Worm (Caenorhabditis elegans) whole organism, young adult: ENCODE measurements around the gene gab-1.
A peak's percentile ranks its signal among the peaks of the same experiment; 100 is the strongest.

Source experiments
- B0035.1 ChIP-seq: sonication (generic microtip); optimal IDR thresholded peaks from 2 replicates; lab custom pipeline; 2016; ENCODE audit warnings: missing genetic modification characterization, mild to moderate bottlenecking, missing compliant biosample characterization, missing genotype, missing genetic modification reagents
- B0261.1 ChIP-seq: sonication (generic microtip); optimal IDR thresholded peaks from 2 replicates; lab custom pipeline; 2016; ENCODE audit warnings: mild to moderate bottlenecking, missing genetic modification characterization, moderate library complexity, missing compliant biosample characterization
- C06A6.2 ChIP-seq: fragments of 200-800 bp; sonication (Bioruptor generic); conservative IDR thresholded peaks from 2 replicates; pipeline ENCODE4 v1.3.6; 2022; ENCODE audit warnings: missing genetic modification characterization, missing compliant biosample characterization
- F37B4.10 ChIP-seq: fragments of 200-800 bp; sonication (Bioruptor generic); IDR thresholded peaks from 2 replicates; pipeline ENCODE4 v1.3.6; 2022; ENCODE audit warnings: missing genetic modification characterization, missing compliant biosample characterization
- F49E8.2 ChIP-seq: sonication (generic microtip); optimal IDR thresholded peaks from 3 replicates; lab custom pipeline; 2017; ENCODE audit warnings: missing genetic modification characterization, mild to moderate bottlenecking, missing compliant biosample characterization, antibody characterized with exemption, moderate library complexity; ENCODE audit not compliant: insufficient read depth
- K11D2.4 ChIP-seq: fragments of 200-800 bp; sonication (Bioruptor generic); IDR thresholded peaks from 2 replicates; pipeline ENCODE4 v1.3.6; 2022; ENCODE audit warnings: missing genetic modification reagents, missing genetic modification characterization, missing compliant biosample characterization
- Y67H2A.10 ChIP-seq: fragments of 200-800 bp; sonication (Bioruptor generic); conservative IDR thresholded peaks from 2 replicates; pipeline ENCODE4 v1.3.6; 2022; ENCODE audit warnings: missing genetic modification reagents, missing genetic modification characterization, missing compliant biosample characterization
- ama-1 ChIP-seq, 3 experiments: fragments of 150-350 bp in 1 of 3; sonication (generic microtip) in 2 of 3; optimal IDR thresholded peaks; 2 replicates each; lab custom pipeline; 2014 to 2018; ENCODE audit warnings: missing biosample characterization in 2 of 3, missing genetic modification characterization in 2 of 3, missing genetic modification reagents in 2 of 3
- aptf-2 ChIP-seq: fragments of 200-800 bp; sonication (Bioruptor generic); conservative IDR thresholded peaks from 2 replicates; pipeline ENCODE4 v1.3.6; 2022; ENCODE audit warnings: missing genetic modification reagents, missing genetic modification characterization, missing compliant biosample characterization
- atf-7 ChIP-seq: sonication (generic microtip); optimal IDR thresholded peaks from 2 replicates; lab custom pipeline; 2017; ENCODE audit warnings: mild to moderate bottlenecking, missing genetic modification characterization, missing compliant biosample characterization
- attf-3 ChIP-seq: fragments of 200-800 bp; sonication (Bioruptor generic); conservative IDR thresholded peaks from 2 replicates; pipeline ENCODE4 v1.3.6; 2022; ENCODE audit warnings: missing genetic modification reagents, missing genetic modification characterization, missing compliant biosample characterization
- attf-5 ChIP-seq: fragments of 200-800 bp; sonication (Bioruptor generic); optimal IDR thresholded peaks from 2 replicates; lab custom pipeline; 2018; ENCODE audit warnings: mild to moderate bottlenecking, missing genetic modification characterization, missing compliant biosample characterization
- ceh-100 ChIP-seq: fragments of 200-800 bp; sonication (Bioruptor generic); IDR thresholded peaks from 2 replicates; pipeline ENCODE4 v1.3.6; 2022; ENCODE audit warnings: missing genetic modification reagents, missing genetic modification characterization, missing compliant biosample characterization
- egrh-3 ChIP-seq: fragments of 200-800 bp; sonication (Bioruptor generic); IDR thresholded peaks from 2 replicates; pipeline ENCODE4 v1.3.6; 2022; ENCODE audit warnings: missing genetic modification reagents, missing genetic modification characterization, missing compliant biosample characterization
- ekl-4 ChIP-seq: fragments of 200-800 bp; sonication (Bioruptor generic); IDR thresholded peaks from 2 replicates; pipeline ENCODE4 v1.3.6; 2022; ENCODE audit warnings: missing genetic modification reagents, missing genetic modification characterization, missing compliant biosample characterization
- fkh-3 ChIP-seq: sonication (generic microtip); optimal IDR thresholded peaks from 2 replicates; lab custom pipeline; 2016; ENCODE audit warnings: mild to moderate bottlenecking, missing genetic modification characterization, missing compliant biosample characterization
- gei-17 ChIP-seq: fragments of 200-800 bp; sonication (Bioruptor generic); optimal IDR thresholded peaks from 2 replicates; lab custom pipeline; 2018; ENCODE audit warnings: mild to moderate bottlenecking, missing genetic modification characterization, missing compliant biosample characterization
- hrde-1 ChIP-seq: sonication (generic microtip); optimal IDR thresholded peaks from 2 replicates; lab custom pipeline; 2016; ENCODE audit warnings: missing genetic modification characterization, mild to moderate bottlenecking, missing compliant biosample characterization, moderate library complexity, missing genotype, missing genetic modification reagents, borderline replicate concordance
- lir-1 ChIP-seq: fragments of 200-800 bp; sonication (Bioruptor generic); conservative IDR thresholded peaks from 2 replicates; pipeline ENCODE4 v1.3.6; 2022; ENCODE audit warnings: missing genetic modification reagents, missing genetic modification characterization, missing compliant biosample characterization
- lsl-1 ChIP-seq: fragments of 200-800 bp; sonication (Bioruptor generic); optimal IDR thresholded peaks from 2 replicates; lab custom pipeline; 2018; ENCODE audit warnings: mild to moderate bottlenecking, missing genetic modification characterization, moderate library complexity, missing compliant biosample characterization
- madf-10 ChIP-seq: sonication (generic microtip); optimal IDR thresholded peaks from 2 replicates; lab custom pipeline; 2016; ENCODE audit warnings: mild to moderate bottlenecking, missing genetic modification characterization, missing compliant biosample characterization
- mel-28 ChIP-seq: sonication (generic microtip); optimal IDR thresholded peaks from 2 replicates; lab custom pipeline; 2016; ENCODE audit warnings: borderline replicate concordance, mild to moderate bottlenecking, missing genetic modification characterization, missing compliant biosample characterization
- mxl-1 ChIP-seq: sonication (generic microtip); optimal IDR thresholded peaks from 2 replicates; lab custom pipeline; 2016; ENCODE audit warnings: missing genetic modification characterization, missing compliant biosample characterization
- nhr-27 ChIP-seq: fragments of 200-800 bp; sonication (Bioruptor generic); optimal IDR thresholded peaks from 2 replicates; lab custom pipeline; 2018; ENCODE audit warnings: mild to moderate bottlenecking, missing genetic modification characterization, moderate library complexity, missing compliant biosample characterization
- rpc-1 ChIP-seq, 2 experiments: fragments of 150-350 bp in 1 of 2; sonication (generic microtip) in 1 of 2; optimal IDR thresholded peaks; 2 replicates each; lab custom pipeline; 2014 to 2018; ENCODE audit warnings: missing biosample characterization in 1 of 2, missing genetic modification characterization in 1 of 2, missing genetic modification reagents in 1 of 2, missing genotype in 1 of 2
- somi-1 ChIP-seq: fragments of 200-800 bp; sonication (Bioruptor generic); optimal IDR thresholded peaks from 2 replicates; lab custom pipeline; 2018; ENCODE audit warnings: mild to moderate bottlenecking, missing genetic modification characterization, missing compliant biosample characterization
- tbp1 ChIP-seq: fragments of 200-800 bp; sonication (Bioruptor generic); optimal IDR thresholded peaks from 2 replicates; lab custom pipeline; 2018; ENCODE audit warnings: mild to moderate bottlenecking, missing genetic modification characterization, missing compliant biosample characterization
- unc-130 ChIP-seq: sonication (generic microtip); optimal IDR thresholded peaks from 2 replicates; lab custom pipeline; 2016; ENCODE audit warnings: missing genetic modification reagents, missing genetic modification characterization, missing compliant biosample characterization
- zfh-2 ChIP-seq: fragments of 200-800 bp; sonication (Bioruptor generic); conservative IDR thresholded peaks from 2 replicates; pipeline ENCODE4 v1.3.6; 2022; ENCODE audit warnings: missing genetic modification reagents, missing genetic modification characterization, missing compliant biosample characterization
- zim-3 ChIP-seq: sonication (generic microtip); optimal IDR thresholded peaks from 2 replicates; lab custom pipeline; 2017; ENCODE audit warnings: mild to moderate bottlenecking, missing genetic modification characterization, moderate library complexity, missing compliant biosample characterization
- ztf-26 ChIP-seq: sonication (generic microtip); optimal IDR thresholded peaks from 2 replicates; lab custom pipeline; 2017; ENCODE audit warnings: missing genetic modification characterization, missing compliant biosample characterization
- ztf-3 ChIP-seq: fragments of 200-800 bp; sonication (Bioruptor generic); optimal IDR thresholded peaks from 2 replicates; lab custom pipeline; 2018; ENCODE audit warnings: mild to moderate bottlenecking, missing genetic modification characterization, missing compliant biosample characterization

Gene gab-1

DNA sequence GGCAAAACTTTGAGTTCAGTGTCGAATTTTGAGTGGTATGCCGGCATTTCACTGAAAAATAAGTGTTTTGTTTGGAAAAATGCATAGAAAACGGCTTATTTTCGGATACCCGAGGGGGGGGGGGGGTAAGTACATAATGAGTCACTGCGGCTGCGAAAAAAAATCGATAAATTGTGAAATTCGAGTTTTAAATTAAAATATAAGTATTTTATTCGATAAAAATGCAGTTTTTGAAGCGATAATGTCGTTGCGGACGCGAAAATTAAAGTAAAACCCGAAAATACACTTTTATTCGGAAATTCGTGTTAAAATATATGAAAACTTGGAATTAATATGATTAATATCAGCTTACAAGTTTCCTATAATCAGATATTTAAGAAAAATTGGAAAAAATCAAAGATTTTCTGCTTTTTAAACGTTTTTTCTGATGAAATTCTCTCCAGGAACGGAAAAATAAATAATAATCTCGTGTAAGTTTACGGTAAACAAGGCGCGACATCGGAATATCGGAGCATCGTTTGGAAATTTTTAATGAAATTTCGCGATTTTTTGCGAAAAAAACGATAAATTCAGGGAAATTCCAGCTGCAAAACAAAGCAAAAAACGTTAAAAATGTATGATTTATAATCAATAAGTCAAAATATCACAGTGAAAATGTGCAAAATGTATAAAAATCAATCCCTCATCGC lies 38.7 kb upstream of the gab-1 start, which contains the start of gene arx-5:
Gene arx-5, minus strand, starts transcription at position 51 of the 689 bp plus-strand sequence.
- TF ChIP-seq attf-3 (GFP tag; lab: Robert Waterston, UW) (peak; percentile 90), hrde-1 (tag; lab: Kevin White, UChicago) (no peak)

DNA sequence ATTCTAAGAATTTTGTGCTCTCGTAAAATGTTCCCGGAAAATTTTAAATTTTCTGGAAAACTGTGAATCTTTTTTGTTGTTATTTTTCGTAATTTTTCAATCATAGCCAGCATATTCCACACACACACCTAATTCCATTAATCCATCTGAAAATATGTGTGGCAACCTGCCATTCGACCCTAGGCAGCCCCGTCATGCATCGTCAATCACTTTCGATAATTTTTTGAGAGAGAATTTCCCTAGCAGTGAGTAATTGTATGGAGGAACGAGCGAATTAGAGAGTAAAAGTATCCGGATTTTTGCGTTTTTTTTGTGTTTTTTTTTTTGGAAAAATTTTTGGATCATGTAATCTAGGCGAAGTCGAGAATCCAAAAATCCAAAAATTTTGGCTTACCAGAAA lies 33.7 kb upstream of the gab-1 start, which contains the start of gene BE10.4:
Gene BE10.4, plus strand, starts transcription at position 301 of the 400 bp plus-strand sequence.
- TF ChIP-seq lsl-1 (GFP tag; lab: Kevin White, UChicago) (no peak), nhr-27 (tag; lab: Kevin White, UChicago) (no peak), ekl-4 (GFP tag; lab: Robert Waterston, UW) (no peak), gei-17 (no peak), F37B4.10 (GFP tag; lab: Robert Waterston, UW) (no peak), ama-1 (optimal IDR thresholded peaks at IDR 0.05; lab: Kevin White, UChicago) (no peak), ama-1 (GFP tag; optimal IDR thresholded peaks at IDR 0.05; lab: Kevin White, UChicago) (no peak), zim-3 (tag; lab: Kevin White, UChicago) (no peak), mel-28 (no peak)

DNA sequence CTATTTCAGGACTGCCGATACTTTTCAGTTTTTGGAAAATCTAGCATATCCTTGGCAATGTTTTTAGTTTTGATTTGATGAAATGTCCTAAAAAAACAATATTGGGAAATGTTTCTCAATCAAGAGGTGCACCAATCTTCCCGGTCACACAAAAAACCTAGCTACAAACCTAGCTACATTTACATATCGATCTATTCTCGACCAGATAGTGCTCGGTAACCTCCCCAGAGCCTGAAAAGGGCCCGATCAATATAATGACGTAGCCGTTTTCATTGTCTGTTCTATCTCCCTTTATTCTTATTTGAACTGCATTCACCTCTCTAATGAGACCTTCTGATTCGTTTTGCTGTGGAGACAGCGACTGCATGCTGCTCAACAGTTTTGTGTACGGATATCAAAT lies 28.2 kb upstream of the gab-1 start, which contains the start of gene BE10.3:
Gene BE10.3, plus strand, starts transcription at position 301 of the 400 bp plus-strand sequence.
- TF ChIP-seq ceh-100 (GFP tag; lab: Robert Waterston, UW) (no peak), aptf-2 (no peak), ztf-26 (tag; lab: Kevin White, UChicago) (no peak), rpc-1 (optimal IDR thresholded peaks at IDR 0.05; lab: Kevin White, UChicago) (no peak), rpc-1 (tag; optimal IDR thresholded peaks at IDR 0.05; lab: Kevin White, UChicago) (no peak), egrh-3 (GFP tag; lab: Robert Waterston, UW) (no peak), B0261.1 (tag; lab: Kevin White, UChicago) (no peak), madf-10 (tag; lab: Kevin White, UChicago) (no peak), lir-1 (GFP tag; lab: Robert Waterston, UW) (no peak)

DNA sequence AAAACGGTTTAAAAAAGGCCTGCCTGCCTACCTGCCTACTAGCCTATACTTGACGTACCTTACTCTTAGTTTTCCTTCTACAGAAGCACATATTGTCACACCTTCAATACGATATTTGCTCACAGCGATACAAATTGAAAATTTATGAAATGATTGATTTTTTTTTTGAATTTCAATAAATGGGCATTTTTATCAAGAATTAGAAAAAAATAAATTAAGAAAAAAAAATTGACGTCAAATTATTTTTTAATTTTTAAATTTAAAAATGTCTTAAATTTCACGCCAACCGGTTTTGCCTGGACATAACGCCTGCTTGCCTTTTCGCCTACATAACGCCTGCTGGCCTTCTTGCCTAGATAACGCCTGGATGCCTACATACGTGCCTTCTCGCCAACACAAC lies 27.2 kb upstream of the gab-1 start, which contains the start of gene BE10.5:
Gene BE10.5, minus strand, starts transcription at position 101 of the 400 bp plus-strand sequence.
- no peak for TF ChIP-seq B0035.1 (tag; lab: Kevin White, UChicago)
- no peak for TF ChIP-seq unc-130 (GFP tag; lab: Kevin White, UChicago)
- TF ChIP-seq C06A6.2 (GFP tag; lab: Robert Waterston, UW) = no peak
- no peak for TF ChIP-seq B0261.1 (tag; lab: Kevin White, UChicago)
- no peak for TF ChIP-seq Y67H2A.10
- no peak for TF ChIP-seq mxl-1
- no peak for TF ChIP-seq somi-1 (GFP tag; lab: Kevin White, UChicago)
- TF ChIP-seq K11D2.4 (GFP tag; lab: Robert Waterston, UW) = no peak
- no peak for TF ChIP-seq lir-1 (GFP tag; lab: Robert Waterston, UW)
- no peak for TF ChIP-seq tbp1
- no peak for TF ChIP-seq attf-5 (GFP tag; lab: Kevin White, UChicago)
- no peak for TF ChIP-seq fkh-3 (tag; lab: Kevin White, UChicago)
- TF ChIP-seq ztf-3 = no peak
- no peak for TF ChIP-seq F49E8.2 (tag; lab: Kevin White, UChicago)
- TF ChIP-seq, all 124 proteins: peak for 0

DNA sequence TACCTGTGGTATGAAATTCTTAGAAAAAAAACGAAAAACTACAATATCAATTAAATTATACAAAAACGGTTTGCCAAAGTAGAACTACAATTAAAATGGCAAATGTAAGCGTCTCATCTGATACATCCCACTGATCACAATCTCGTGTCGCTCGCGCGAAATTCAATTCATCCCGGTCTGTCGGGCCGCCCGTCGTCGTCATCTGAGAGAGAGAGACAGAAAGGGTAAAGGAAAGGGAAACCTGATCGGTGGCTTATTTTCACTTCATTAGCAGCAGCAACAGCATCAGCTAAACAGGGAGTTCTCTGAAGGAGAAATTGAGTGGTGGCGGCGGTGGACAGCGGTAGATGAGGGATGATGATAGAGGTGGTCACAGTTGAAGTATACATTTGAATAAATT lies 21.0 kb upstream of the gab-1 start:
- TF ChIP-seq zfh-2 (GFP tag; lab: Robert Waterston, UW) = 0 out of 2 replicates have a peak, but pooled peaks have one; percentile 26
- no peak for TF ChIP-seq atf-7 (tag; lab: Kevin White, UChicago)
